Worm (Caenorhabditis elegans) whole organism, young adult: ENCODE data around the gene srbc-9.

Experiments used
- B0019.2 ChIP-seq: fragments of 200-800 bp; sonication (Bioruptor generic); conservative IDR thresholded peaks from 2 replicates; pipeline ENCODE4 v1.3.6; 2022; ENCODE audit warnings: missing genetic modification reagents, missing genetic modification characterization, missing compliant biosample characterization
- F49E8.2 ChIP-seq: sonication (generic microtip); optimal IDR thresholded peaks from 3 replicates; lab custom pipeline; 2017; ENCODE audit warnings: missing genetic modification characterization, mild to moderate bottlenecking, missing compliant biosample characterization, antibody characterized with exemption, moderate library complexity; ENCODE audit not compliant: insufficient read depth
- ekl-4 ChIP-seq: fragments of 200-800 bp; sonication (Bioruptor generic); IDR thresholded peaks from 2 replicates; pipeline ENCODE4 v1.3.6; 2022; ENCODE audit warnings: missing genetic modification reagents, missing genetic modification characterization, missing compliant biosample characterization
- hrde-1 ChIP-seq: sonication (generic microtip); optimal IDR thresholded peaks from 2 replicates; lab custom pipeline; 2016; ENCODE audit warnings: missing genetic modification characterization, mild to moderate bottlenecking, missing compliant biosample characterization, moderate library complexity, missing genotype, missing genetic modification reagents, borderline replicate concordance
- nhr-27 ChIP-seq: fragments of 200-800 bp; sonication (Bioruptor generic); optimal IDR thresholded peaks from 2 replicates; lab custom pipeline; 2018; ENCODE audit warnings: mild to moderate bottlenecking, missing genetic modification characterization, moderate library complexity, missing compliant biosample characterization
- pha-4 ChIP-seq: fragments of 150-350 bp; sonication (generic microtip); optimal IDR thresholded peaks from 2 replicates; lab custom pipeline; 2014; ENCODE audit warnings: missing biosample characterization, missing genetic modification reagents, missing genetic modification characterization
- snpc-4 ChIP-seq, 5 experiments: fragments of 150-350 bp in 1 of 5; sonication (generic microtip) in 4 of 5; optimal IDR thresholded peaks; 2 replicates each; lab custom pipeline; 2014 to 2018; ENCODE audit warnings: missing genetic modification characterization in 5 of 5, missing biosample characterization in 3 of 5, antibody characterized with exemption in 2 of 5, mild to moderate bottlenecking in 2 of 5, missing compliant biosample characterization in 2 of 5, missing genotype in 2 of 5, moderate library complexity in 2 of 5, missing genetic modification reagents in 1 of 5

ce11 chrV:7532947-7533346 lies 42.7 kb upstream of the srbc-9 start, which contains the start of gene C54F6.3:
- TF ChIP-seq ekl-4 (GFP tag; lab: Robert Waterston, UW) (no peak), pha-4 (tag; lab: Kevin White, UChicago) (no peak), B0019.2 (no peak), F49E8.2 (tag; lab: Kevin White, UChicago) (no peak), hrde-1 (tag; lab: Kevin White, UChicago) (no peak), snpc-4 (GFP tag; optimal IDR thresholded peaks at IDR 0.05; lab: Kevin White, UChicago) (no peak), snpc-4 (tag; optimal IDR thresholded peaks at IDR 0.05; lab: Kevin White, UChicago) (no peak), nhr-27 (no peak)
